Fruit fly (Drosophila melanogaster) whole organism, pupa: Measurements from ENCODE around the gene Tmx3.

Experiments used
- CG10348 ChIP-seq: fragments of 200-800 bp; sonication (Bioruptor generic); IDR thresholded peaks from 2 replicates; pipeline ENCODE4 v1.3.6; 2022; ENCODE audit warnings: missing biosample characterization, missing genetic modification characterization
- CG12605 ChIP-seq: fragments of 200-800 bp; sonication (Bioruptor generic); IDR thresholded peaks from 2 replicates; pipeline ENCODE4 v1.3.6; 2022; ENCODE audit warnings: missing biosample characterization, missing genetic modification characterization
- CG14655 ChIP-seq: fragments of 200-800 bp; sonication (Bioruptor generic); optimal IDR thresholded peaks from 3 replicates; lab custom pipeline; 2017; ENCODE audit warnings: mild to moderate bottlenecking, missing biosample characterization, missing genetic modification reagents, missing genetic modification characterization
- CG34367 ChIP-seq: fragments of 200-800 bp; sonication (Bioruptor generic); optimal IDR thresholded peaks from 2 replicates; lab custom pipeline; 2018; ENCODE audit warnings: missing biosample characterization, mild to moderate bottlenecking, missing genetic modification characterization
- CG4496 ChIP-seq: fragments of 200-800 bp; sonication (Bioruptor generic); IDR thresholded peaks from 3 replicates; pipeline ENCODE4 v1.3.6; 2022; ENCODE audit warnings: missing biosample characterization, missing genetic modification characterization
- CG8301 ChIP-seq: fragments of 200-800 bp; sonication (Bioruptor generic); optimal IDR thresholded peaks from 2 replicates; lab custom pipeline; 2018; ENCODE audit warnings: missing biosample characterization, mild to moderate bottlenecking, missing genetic modification characterization

DNA sequence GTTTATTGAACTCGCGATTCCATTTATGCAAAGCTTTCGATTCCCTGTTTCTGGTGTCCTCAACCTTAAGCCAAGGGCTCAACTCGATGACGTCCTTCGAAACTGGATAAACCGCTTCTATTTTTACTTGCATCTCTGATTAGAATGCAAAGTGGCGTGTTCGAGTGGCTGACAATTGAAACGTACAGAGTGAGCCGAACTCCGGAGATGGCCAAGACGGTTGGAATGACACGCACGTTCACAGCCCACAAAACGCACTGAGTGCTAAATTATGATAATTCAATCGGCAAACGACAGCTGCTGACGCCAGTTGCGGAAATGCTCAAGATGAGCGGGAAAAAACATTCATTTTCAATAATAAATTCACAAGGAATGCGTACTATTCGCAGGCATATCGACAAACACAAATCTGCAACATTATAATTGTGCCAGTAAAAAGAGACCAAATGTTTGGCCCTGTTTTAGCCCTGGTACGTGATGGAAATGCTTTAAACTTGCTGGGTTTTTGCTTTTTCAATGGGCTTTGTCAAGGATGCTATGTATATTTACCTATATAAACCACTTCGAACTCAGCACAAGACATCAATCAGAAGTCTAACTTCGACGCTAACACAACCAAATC is 43.5 kb downstream of the Tmx3 start, which contains the start of gene CG13066:
- TF ChIP-seq CG12605 (GFP tag; lab: Robert Waterston, UW) (no peak), CG14655 (GFP tag; lab: Kevin White, UChicago) (no peak), CG10348 (GFP tag; lab: Robert Waterston, UW) (no peak), CG4496 (GFP tag; lab: Robert Waterston, UW) (no peak), CG34367 (tag; lab: Kevin White, UChicago) (no peak), CG8301 (no peak)
